Fruit fly (Drosophila melanogaster) whole organism, embryonic: Measurements from ENCODE around the gene Vinc.

Experiments used
- Atf-2 ChIP-seq: fragments of 200-800 bp; sonication (Bioruptor generic); optimal IDR thresholded peaks from 2 replicates; lab custom pipeline; 2016; ENCODE audit warnings: missing biosample characterization, missing genetic modification characterization
- Bgb ChIP-seq: fragments of 200-800 bp; sonication (Bioruptor generic); IDR thresholded peaks from 2 replicates; pipeline ENCODE4 v1.3.6; 2022; ENCODE audit warnings: missing biosample characterization, missing genetic modification characterization; ENCODE audit not compliant: partially characterized antibody
- CG10147 ChIP-seq: fragments of 200-800 bp; sonication (Bioruptor generic); optimal IDR thresholded peaks from 2 replicates; lab custom pipeline; 2019; ENCODE audit warnings: missing biosample characterization, mild to moderate bottlenecking, missing genetic modification characterization, moderate library complexity
- CG10321 ChIP-seq: fragments of 200-800 bp; sonication (Bioruptor generic); IDR thresholded peaks from 2 replicates; pipeline ENCODE4 v1.3.6; 2022; ENCODE audit warnings: missing biosample characterization, missing genetic modification characterization
- CG11398 ChIP-seq: fragments of 200-800 bp; sonication (Bioruptor generic); optimal IDR thresholded peaks from 2 replicates; lab custom pipeline; 2016; ENCODE audit warnings: missing biosample characterization, missing genetic modification characterization
- CG11696 ChIP-seq: fragments of 200-800 bp; sonication (Bioruptor generic); IDR thresholded peaks from 2 replicates; pipeline ENCODE4 v1.3.6; 2022; ENCODE audit warnings: missing biosample characterization, missing genetic modification characterization
- CG13894 ChIP-seq: fragments of 200-800 bp; sonication (Bioruptor generic); optimal IDR thresholded peaks from 3 replicates; lab custom pipeline; 2018; ENCODE audit warnings: missing biosample characterization, mild to moderate bottlenecking, missing genetic modification characterization, moderate library complexity
- CG14014 ChIP-seq: fragments of 200-800 bp; sonication (Bioruptor generic); IDR thresholded peaks from 2 replicates; pipeline ENCODE4 v1.3.6; 2022; ENCODE audit warnings: missing biosample characterization, missing genetic modification characterization
- CG15073 ChIP-seq: fragments of 200-800 bp; sonication (Bioruptor generic); optimal IDR thresholded peaks from 2 replicates; lab custom pipeline; 2016; ENCODE audit warnings: missing biosample characterization, missing genetic modification characterization
- CG17361 ChIP-seq: fragments of 200-800 bp; sonication (Bioruptor generic); IDR thresholded peaks from 3 replicates; pipeline ENCODE4 v1.3.6; 2022; ENCODE audit warnings: missing biosample characterization, missing genetic modification characterization
- CG30431 ChIP-seq: fragments of 200-800 bp; sonication (Bioruptor generic); optimal IDR thresholded peaks from 2 replicates; lab custom pipeline; 2017; ENCODE audit warnings: missing biosample characterization, missing genetic modification characterization
- CG31441 ChIP-seq: fragments of 200-800 bp; sonication (Bioruptor generic); IDR thresholded peaks from 2 replicates; pipeline ENCODE4 v1.3.6; 2022; ENCODE audit warnings: missing biosample characterization, missing genetic modification characterization
- CG7271 ChIP-seq: fragments of 200-800 bp; sonication (Bioruptor generic); optimal IDR thresholded peaks from 2 replicates; lab custom pipeline; 2018; ENCODE audit warnings: missing biosample characterization, mild to moderate bottlenecking, missing genetic modification characterization, moderate library complexity
- CG7745 ChIP-seq: fragments of 200-800 bp; sonication (Bioruptor generic); optimal IDR thresholded peaks from 2 replicates; lab custom pipeline; 2018; ENCODE audit warnings: missing biosample characterization, mild to moderate bottlenecking, missing genetic modification characterization, moderate library complexity
- CG8388 ChIP-seq: fragments of 200-800 bp; sonication (Bioruptor generic); optimal IDR thresholded peaks from 2 replicates; lab custom pipeline; 2019; ENCODE audit warnings: missing biosample characterization, mild to moderate bottlenecking, missing genetic modification characterization, moderate library complexity
- CG9932 ChIP-seq: fragments of 200-800 bp; sonication (Bioruptor generic); IDR thresholded peaks from 2 replicates; pipeline ENCODE4 v1.3.6; 2022; ENCODE audit warnings: missing biosample characterization, missing genetic modification characterization
- Dp ChIP-seq: fragments of 200-800 bp; sonication (Bioruptor generic); optimal IDR thresholded peaks from 2 replicates; lab custom pipeline; 2018; ENCODE audit warnings: missing biosample characterization, mild to moderate bottlenecking, missing genetic modification characterization, moderate library complexity
- H15 ChIP-seq: fragments of 200-800 bp; sonication (Bioruptor generic); IDR thresholded peaks from 3 replicates; pipeline ENCODE4 v1.3.6; 2022; ENCODE audit warnings: missing biosample characterization, missing genetic modification characterization
- HHEX ChIP-seq: fragments of 200-800 bp; sonication (Bioruptor generic); optimal IDR thresholded peaks from 3 replicates; lab custom pipeline; 2017; ENCODE audit warnings: missing biosample characterization, mild to moderate bottlenecking, missing genetic modification characterization, missing genetic modification reagents
- HmgZ ChIP-seq: fragments of 200-800 bp; sonication (Bioruptor generic); optimal IDR thresholded peaks from 2 replicates; lab custom pipeline; 2018; ENCODE audit warnings: missing biosample characterization, mild to moderate bottlenecking, missing genetic modification characterization
- Hr3 ChIP-seq: fragments of 200-800 bp; sonication (Bioruptor generic); optimal IDR thresholded peaks from 3 replicates; lab custom pipeline; 2016; ENCODE audit warnings: missing biosample characterization, missing genetic modification characterization
- Hr51 ChIP-seq, 2 experiments: fragments of 200-800 bp; sonication (Bioruptor generic); optimal IDR thresholded peaks; 2 replicates in 1 of 2; 3 replicates in 1 of 2; lab custom pipeline; 2016 to 2018; ENCODE audit warnings: missing biosample characterization in 2 of 2, missing genetic modification characterization in 2 of 2, mild to moderate bottlenecking in 1 of 2, moderate library complexity in 1 of 2
- Max ChIP-seq: fragments of 200-800 bp; sonication (Bioruptor generic); optimal IDR thresholded peaks from 2 replicates; lab custom pipeline; 2016; ENCODE audit warnings: missing biosample characterization, mild to moderate bottlenecking, missing genetic modification characterization
- Ravus ChIP-seq: fragments of 200-800 bp; sonication (Bioruptor generic); IDR thresholded peaks from 2 replicates; pipeline ENCODE4 v1.3.6; 2022; ENCODE audit warnings: missing biosample characterization, missing genetic modification characterization
- Sox100B ChIP-seq: fragments of 200-800 bp; sonication (Bioruptor generic); optimal IDR thresholded peaks from 3 replicates; lab custom pipeline; 2018; ENCODE audit warnings: missing biosample characterization, mild to moderate bottlenecking, missing genetic modification characterization
- Stat92E ChIP-seq, 3 experiments: fragments of >200 bp in 2 of 3; fragments of 200-800 bp in 1 of 3; sonication (Bioruptor generic) in 1 of 3; optimal IDR thresholded peaks; 2 replicates each; lab custom pipeline; 2017 to 2019; ENCODE audit warnings: missing biosample characterization in 3 of 3, missing genetic modification characterization in 3 of 3, mild to moderate bottlenecking in 1 of 3, moderate library complexity in 1 of 3
- Taf1 ChIP-seq: fragments of 200-800 bp; sonication (Bioruptor generic); IDR thresholded peaks from 2 replicates; pipeline ENCODE4 v1.3.6; 2022; ENCODE audit warnings: missing biosample characterization, missing genetic modification characterization
- Vsx1 ChIP-seq: fragments of 200-800 bp; sonication (Bioruptor generic); optimal IDR thresholded peaks from 2 replicates; lab custom pipeline; 2017; ENCODE audit warnings: missing biosample characterization, mild to moderate bottlenecking, missing genetic modification characterization, missing genetic modification reagents
- YL-1 ChIP-seq: fragments of 200-800 bp; sonication (Bioruptor generic); optimal IDR thresholded peaks from 3 replicates; lab custom pipeline; 2017; ENCODE audit warnings: missing biosample characterization, mild to moderate bottlenecking, missing genetic modification characterization
- al ChIP-seq: fragments of 200-800 bp; sonication (Bioruptor generic); IDR thresholded peaks from 2 replicates; pipeline ENCODE4 v1.3.6; 2022; ENCODE audit warnings: missing biosample characterization, missing genetic modification characterization
- bsh ChIP-seq, 2 experiments: fragments of 200-800 bp; sonication (Bioruptor generic); optimal IDR thresholded peaks; 2 replicates each; lab custom pipeline; 2017 to 2018; ENCODE audit warnings: mild to moderate bottlenecking in 2 of 2, missing biosample characterization in 2 of 2, missing genetic modification characterization in 2 of 2, moderate library complexity in 1 of 2
- btn ChIP-seq: fragments of 200-800 bp; sonication (Bioruptor generic); optimal IDR thresholded peaks from 2 replicates; lab custom pipeline; 2016; ENCODE audit warnings: missing biosample characterization, missing genetic modification characterization
- dimm ChIP-seq: fragments of 200-800 bp; sonication (Bioruptor generic); IDR thresholded peaks from 2 replicates; pipeline ENCODE4 v1.3.6; 2022; ENCODE audit warnings: missing biosample characterization, missing genetic modification characterization
- disco-r ChIP-seq: fragments of 200-800 bp; sonication (Bioruptor generic); optimal IDR thresholded peaks from 2 replicates; lab custom pipeline; 2016; ENCODE audit warnings: missing biosample characterization, missing genetic modification characterization
- dmrt11E ChIP-seq: fragments of 200-800 bp; sonication (Bioruptor generic); optimal IDR thresholded peaks from 3 replicates; lab custom pipeline; 2018; ENCODE audit warnings: missing biosample characterization, mild to moderate bottlenecking, missing genetic modification characterization, moderate library complexity
- en ChIP-seq: fragments of 200-800 bp; sonication (Bioruptor generic); optimal IDR thresholded peaks from 2 replicates; lab custom pipeline; 2016; ENCODE audit warnings: missing biosample characterization, missing genetic modification characterization
- fd102C ChIP-seq: fragments of 200-800 bp; sonication (Bioruptor generic); optimal IDR thresholded peaks from 2 replicates; lab custom pipeline; 2018; ENCODE audit warnings: missing biosample characterization, mild to moderate bottlenecking, missing genetic modification characterization, moderate library complexity
- gce ChIP-seq: fragments of 200-800 bp; sonication (Bioruptor generic); IDR thresholded peaks from 3 replicates; pipeline ENCODE4 v1.3.6; 2022; ENCODE audit warnings: missing biosample characterization, missing genetic modification characterization
- hkb ChIP-seq, 2 experiments: fragments of 200-800 bp in 1 of 2; fragments of >200 bp in 1 of 2; sonication (Bioruptor generic) in 1 of 2; IDR thresholded peaks in 1 of 2; optimal IDR thresholded peaks in 1 of 2; 2 replicates each; pipeline versions ENCODE4 v1.3.6 to Lab custom; 2017 to 2022; ENCODE audit warnings: missing biosample characterization in 1 of 2, missing genetic modification characterization in 1 of 2
- inv ChIP-seq: fragments of 200-800 bp; sonication (Bioruptor generic); IDR thresholded peaks from 2 replicates; pipeline ENCODE4 v1.3.6; 2022; ENCODE audit warnings: missing biosample characterization, missing genetic modification characterization; ENCODE audit not compliant: partially characterized antibody
- jing ChIP-seq: fragments of 200-800 bp; sonication (Bioruptor generic); optimal IDR thresholded peaks from 2 replicates; lab custom pipeline; 2018; ENCODE audit warnings: missing biosample characterization, mild to moderate bottlenecking, missing genetic modification characterization
- ken ChIP-seq: fragments of 200-800 bp; sonication (Bioruptor generic); IDR thresholded peaks from 3 replicates; pipeline ENCODE4 v1.3.6; 2022; ENCODE audit warnings: missing biosample characterization, missing genetic modification characterization
- kni ChIP-seq: fragments of 200-800 bp; sonication (Bioruptor generic); optimal IDR thresholded peaks from 3 replicates; lab custom pipeline; 2017; ENCODE audit warnings: mild to moderate bottlenecking, missing biosample characterization, missing genetic modification reagents, missing genetic modification characterization
- peb ChIP-seq: fragments of 200-800 bp; sonication (Bioruptor generic); IDR thresholded peaks from 2 replicates; pipeline ENCODE4 v1.3.6; 2022; ENCODE audit warnings: missing biosample characterization, missing genetic modification characterization
- pita ChIP-seq: fragments of 200-800 bp; sonication (Bioruptor generic); optimal IDR thresholded peaks from 2 replicates; lab custom pipeline; 2017; ENCODE audit warnings: missing biosample characterization, mild to moderate bottlenecking, missing genetic modification characterization
- repo ChIP-seq: fragments of 200-800 bp; sonication (Bioruptor generic); optimal IDR thresholded peaks from 2 replicates; lab custom pipeline; 2016; ENCODE audit warnings: missing biosample characterization, missing genetic modification characterization
- schlank ChIP-seq: fragments of 200-800 bp; sonication (Bioruptor generic); optimal IDR thresholded peaks from 2 replicates; lab custom pipeline; 2018; ENCODE audit warnings: missing biosample characterization, mild to moderate bottlenecking, missing genetic modification characterization
- slbo ChIP-seq: fragments of 200-800 bp; sonication (Bioruptor generic); IDR thresholded peaks from 2 replicates; pipeline ENCODE4 v1.3.6; 2022; ENCODE audit warnings: missing biosample characterization, missing genetic modification characterization
- tup ChIP-seq: fragments of 200-800 bp; sonication (Bioruptor generic); optimal IDR thresholded peaks from 2 replicates; lab custom pipeline; 2016; ENCODE audit warnings: missing biosample characterization, mild to moderate bottlenecking, missing genetic modification characterization, moderate library complexity
- zfh2 ChIP-seq: fragments of 200-800 bp; sonication (Bioruptor generic); optimal IDR thresholded peaks from 2 replicates; lab custom pipeline; 2016; ENCODE audit warnings: missing biosample characterization, missing genetic modification characterization

The Vinc gene

dm6 chrX:2262511-2262910, 40.1 kb upstream of the Vinc start, which contains the start of the genes temp and CG3071 (continued):
- TF ChIP-seq HmgZ (tag; lab: Kevin White, UChicago) (peak; percentile 61), disco-r (GFP tag; lab: Kevin White, UChicago) (no peak), zfh2 (GFP tag; lab: Kevin White, UChicago) (peak; percentile 73), CG7745 (no peak), al (peak; percentile 55; the same call in 1 of the 2 replicates), CG31441 (GFP tag; lab: Robert Waterston, UW) (no peak; the same call in 1 of the 2 replicates), Bgb (no peak), inv (GFP tag; lab: Robert Waterston, UW) (no peak), CG15073 (GFP tag; lab: Kevin White, UChicago) (no peak), jing (GFP tag; lab: Kevin White, UChicago) (no peak), Ravus (no peak), CG10147 (peak; percentile 71), btn (GFP tag; lab: Kevin White, UChicago) (no peak), slbo (GFP tag; lab: Robert Waterston, UW) (no peak; the same call in none of the 2 replicates), Taf1 (GFP tag; lab: Robert Waterston, UW) (peak; percentile 20; the same call in 1 of the 2 replicates), CG7271 (no peak), peb (no peak), Stat92E (GFP tag; optimal IDR thresholded peaks at IDR 0.05; lab: Kevin White, UChicago) (peak in 1 of 3 experiments; percentile 39), kni (no peak), tup (GFP tag; lab: Kevin White, UChicago) (no peak), CG17361 (peak; percentile 79), H15 (GFP tag; lab: Robert Waterston, UW) (no peak), CG11398 (GFP tag; lab: Kevin White, UChicago) (no peak), en (GFP tag; lab: Kevin White, UChicago) (no peak), CG10321 (GFP tag; lab: Robert Waterston, UW) (no peak), Sox100B (no peak), Max (peak; percentile 95), Hr51 (GFP tag; optimal IDR thresholded peaks at IDR 0.05; lab: Kevin White, UChicago) (peak; percentile 60 to 62), bsh (GFP tag; optimal IDR thresholded peaks at IDR 0.05; lab: Kevin White, UChicago) (peak in 1 of 2 experiments; percentile 40), CG13894 (tag; lab: Kevin White, UChicago) (peak; percentile 63), CG9932 (GFP tag; lab: Robert Waterston, UW) (peak; percentile 71), Vsx1 (GFP tag; lab: Kevin White, UChicago) (peak; percentile 2), Dp (GFP tag; lab: Kevin White, UChicago) (peak; percentile 13), gce (no peak), Atf-2 (GFP tag; lab: Kevin White, UChicago) (peak; percentile 65), hkb (optimal IDR thresholded peaks at IDR 0.05; lab: Kevin White, UChicago) (peak; percentile 81), hkb (GFP tag; IDR thresholded peaks at IDR 0.05; lab: Robert Waterston, UW) (no peak), pita (no peak), dimm (GFP tag; lab: Robert Waterston, UW) (no peak), fd102C (no peak), CG30431 (GFP tag; lab: Kevin White, UChicago) (peak; percentile 19), ken (GFP tag; lab: Robert Waterston, UW) (no peak; the same call in 2 of the 3 replicates), CG8388 (GFP tag; lab: Kevin White, UChicago) (peak; percentile 43), repo (GFP tag; lab: Kevin White, UChicago) (no peak), CG11696 (GFP tag; lab: Robert Waterston, UW) (no peak), Hr3 (GFP tag; lab: Kevin White, UChicago) (peak; percentile 72), schlank (no peak), CG14014 (no peak), dmrt11E (tag; lab: Kevin White, UChicago) (peak; percentile 54), YL-1 (GFP tag; lab: Kevin White, UChicago) (peak; percentile 79), HHEX (GFP tag; lab: Kevin White, UChicago) (peak; percentile 9)
